Worm (Caenorhabditis elegans) whole organism, early embryonic: Measurements from ENCODE around the gene parn-1.

Experiments used
- B0310.2 ChIP-seq: sonication (generic microtip); optimal IDR thresholded peaks from 2 replicates; lab custom pipeline; 2016; ENCODE audit warnings: mild to moderate bottlenecking, missing genetic modification characterization, missing compliant biosample characterization
- F13C5.2 ChIP-seq: sonication (generic microtip); optimal IDR thresholded peaks from 2 replicates; lab custom pipeline; 2017; ENCODE audit warnings: mild to moderate bottlenecking, missing genetic modification characterization, inconsistent platforms, missing compliant biosample characterization
- aly-1 ChIP-seq: sonication (generic microtip); optimal IDR thresholded peaks from 2 replicates; lab custom pipeline; 2016; ENCODE audit warnings: missing genetic modification characterization, missing compliant biosample characterization
- ama-1 ChIP-seq: fragments of 150-350 bp; optimal IDR thresholded peaks from 2 replicates; lab custom pipeline; 2014
- ceh-13 ChIP-seq: fragments of 200-800 bp; sonication (Bioruptor generic); optimal IDR thresholded peaks from 2 replicates; lab custom pipeline; 2018; ENCODE audit warnings: mild to moderate bottlenecking, missing genetic modification characterization, missing compliant biosample characterization
- ceh-36 ChIP-seq: sonication (generic microtip); optimal IDR thresholded peaks from 2 replicates; lab custom pipeline; 2016; ENCODE audit warnings: missing genetic modification characterization, inconsistent platforms, missing compliant biosample characterization
- ets-7 ChIP-seq: sonication (generic microtip); optimal IDR thresholded peaks from 2 replicates; lab custom pipeline; 2016; ENCODE audit warnings: missing genotype, missing genetic modification characterization, missing compliant biosample characterization
- flt-1 ChIP-seq: fragments of 200-800 bp; sonication (Bioruptor generic); IDR thresholded peaks from 2 replicates; pipeline ENCODE4 v1.3.6; 2022; ENCODE audit warnings: missing genetic modification characterization, missing compliant biosample characterization
- hmbx-1 ChIP-seq: sonication (generic microtip); optimal IDR thresholded peaks from 2 replicates; lab custom pipeline; 2016; ENCODE audit warnings: mild to moderate bottlenecking, missing genetic modification characterization, missing compliant biosample characterization
- hmg-4 ChIP-seq: fragments of 200-800 bp; sonication (Bioruptor generic); optimal IDR thresholded peaks from 2 replicates; lab custom pipeline; 2018; ENCODE audit warnings: mild to moderate bottlenecking, missing genetic modification characterization, missing compliant biosample characterization
- hnd-1 ChIP-seq: sonication (generic microtip); optimal IDR thresholded peaks from 2 replicates; lab custom pipeline; 2016; ENCODE audit warnings: missing genetic modification characterization, missing compliant biosample characterization
- pes-1 ChIP-seq: fragments of 200-800 bp; sonication (Bioruptor generic); IDR thresholded peaks from 2 replicates; pipeline ENCODE4 v1.3.6; 2022; ENCODE audit warnings: missing genetic modification reagents, missing genetic modification characterization, missing compliant biosample characterization
- scrt-1 ChIP-seq: fragments of 200-800 bp; sonication (Bioruptor generic); IDR thresholded peaks from 2 replicates; pipeline ENCODE4 v1.3.6; 2022; ENCODE audit warnings: missing genetic modification characterization, missing compliant biosample characterization
- sea-1 ChIP-seq: fragments of 200-800 bp; sonication (Bioruptor generic); conservative IDR thresholded peaks from 2 replicates; pipeline ENCODE4 v1.3.6; 2022; ENCODE audit warnings: missing genetic modification characterization, missing compliant biosample characterization
- tbx-11 ChIP-seq: fragments of 200-800 bp; sonication (Bioruptor generic); IDR thresholded peaks from 2 replicates; pipeline ENCODE4 v1.3.6; 2022; ENCODE audit warnings: missing genetic modification characterization, missing compliant biosample characterization
- tbx-37 ChIP-seq: fragments of 200-800 bp; sonication (Bioruptor generic); conservative IDR thresholded peaks from 2 replicates; pipeline ENCODE4 v1.3.6; 2022; ENCODE audit warnings: missing genetic modification reagents, missing genetic modification characterization, missing compliant biosample characterization
- tra-4 ChIP-seq: sonication (generic microtip); optimal IDR thresholded peaks from 2 replicates; lab custom pipeline; 2017; ENCODE audit warnings: missing genetic modification characterization, missing compliant biosample characterization

parn-1 gene

DNA sequence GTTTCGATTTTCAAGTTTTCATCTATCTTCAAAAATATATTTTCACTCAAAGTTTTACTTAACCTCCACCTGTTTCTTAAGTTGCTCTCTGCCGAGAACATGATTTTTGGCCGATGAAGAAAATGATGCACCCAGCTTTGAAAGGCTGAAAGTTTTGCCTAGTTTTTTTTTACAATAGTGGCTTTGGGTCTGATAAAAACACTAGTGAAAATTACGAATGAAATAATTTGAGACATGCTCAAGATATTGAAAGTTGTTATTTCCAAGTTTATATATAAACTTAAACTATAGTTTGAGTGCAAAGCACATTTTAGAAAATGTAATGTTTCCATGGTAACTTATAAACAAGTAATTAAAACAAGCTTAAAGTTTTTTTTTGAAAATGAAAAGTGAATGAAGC lies 45.8 kb downstream of the parn-1 start, which contains the start of gene gpa-9:
Gene gpa-9 (minus strand): TSS at position 101 of the 400 bp plus-strand sequence.
- TF ChIP-seq scrt-1 = no peak
- no peak for TF ChIP-seq B0310.2
- no peak for TF ChIP-seq tra-4 (tag; lab: Kevin White, UChicago)
- TF ChIP-seq ama-1 (lab: Kevin White, UChicago) = no peak
- no peak for TF ChIP-seq ceh-36 (tag; lab: Kevin White, UChicago)
- no peak for TF ChIP-seq hmg-4 (GFP tag; lab: Kevin White, UChicago)
- TF ChIP-seq ets-7 (tag; lab: Kevin White, UChicago) = no peak
- no peak for TF ChIP-seq flt-1 (GFP tag; lab: Robert Waterston, UW)
- TF ChIP-seq sea-1 = no peak
- no peak for TF ChIP-seq hnd-1
- TF ChIP-seq tbx-11 (GFP tag; lab: Robert Waterston, UW) = no peak
- no peak for TF ChIP-seq F13C5.2 (tag; lab: Kevin White, UChicago)
- TF ChIP-seq hmbx-1 (tag; lab: Kevin White, UChicago) = no peak
- no peak for TF ChIP-seq tbx-37 (GFP tag; lab: Robert Waterston, UW)
- no peak for TF ChIP-seq ceh-13 (GFP tag; lab: Kevin White, UChicago)
- TF ChIP-seq aly-1 (tag; lab: Kevin White, UChicago) = no peak
- no peak for TF ChIP-seq pes-1 (GFP tag; lab: Robert Waterston, UW)

DNA sequence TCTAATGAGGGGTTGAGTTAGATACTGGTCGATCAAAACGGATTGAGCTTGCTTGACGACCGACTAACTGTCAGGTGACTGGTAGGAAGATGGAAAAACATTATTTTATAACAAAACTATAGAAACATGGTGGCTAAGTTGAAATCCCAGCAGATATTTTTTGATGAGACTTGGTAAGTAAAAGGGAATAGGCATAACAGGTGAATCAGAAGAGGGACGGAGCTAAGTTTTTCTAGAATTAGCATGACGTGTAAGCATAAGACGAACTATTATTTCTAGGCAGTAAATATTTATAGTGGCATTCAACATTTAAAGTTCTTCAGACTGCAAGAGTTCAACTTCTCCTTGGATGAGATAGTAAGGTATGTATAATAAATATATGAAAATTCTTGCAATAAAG lies 50.6 kb downstream of the parn-1 start, which contains the start of gene F56H9.8:
Gene F56H9.8 (plus strand): TSS at position 301 of the 400 bp plus-strand sequence.
- TF ChIP-seq tbx-37 (GFP tag; lab: Robert Waterston, UW) (no peak), ama-1 (lab: Kevin White, UChicago) (no peak), ceh-36 (tag; lab: Kevin White, UChicago) (no peak), hmbx-1 (tag; lab: Kevin White, UChicago) (no peak), flt-1 (GFP tag; lab: Robert Waterston, UW) (no peak), ceh-13 (GFP tag; lab: Kevin White, UChicago) (no peak), tbx-11 (GFP tag; lab: Robert Waterston, UW) (no peak), pes-1 (GFP tag; lab: Robert Waterston, UW) (no peak), scrt-1 (no peak), B0310.2 (no peak), aly-1 (tag; lab: Kevin White, UChicago) (no peak), ets-7 (tag; lab: Kevin White, UChicago) (no peak), sea-1 (no peak), hnd-1 (no peak), tra-4 (tag; lab: Kevin White, UChicago) (no peak), hmg-4 (GFP tag; lab: Kevin White, UChicago) (no peak), F13C5.2 (tag; lab: Kevin White, UChicago) (no peak)
